Worm (Caenorhabditis elegans) whole organism, young adult: ENCODE results near the gene mfn-1.

Source experiments
- F22D6.2 ChIP-seq: sonication (generic microtip); optimal IDR thresholded peaks from 2 replicates; lab custom pipeline; 2016; ENCODE audit warnings: mild to moderate bottlenecking, missing genetic modification characterization, missing compliant biosample characterization
- F33H1.4 ChIP-seq: fragments of 200-800 bp; sonication (Bioruptor generic); IDR thresholded peaks from 2 replicates; pipeline ENCODE4 v1.3.6; 2022; ENCODE audit warnings: missing genetic modification reagents, missing genetic modification characterization, missing compliant biosample characterization
- F57C9.4 ChIP-seq: sonication (generic microtip); optimal IDR thresholded peaks from 2 replicates; lab custom pipeline; 2017; ENCODE audit warnings: mild to moderate bottlenecking, missing genetic modification characterization, missing compliant biosample characterization
- T07F8.4 ChIP-seq: sonication (generic microtip); optimal IDR thresholded peaks from 2 replicates; lab custom pipeline; 2016; ENCODE audit warnings: mild to moderate bottlenecking, missing genetic modification characterization, moderate library complexity, missing compliant biosample characterization
- Y56A3A.18 ChIP-seq: fragments of 200-800 bp; sonication (Bioruptor generic); IDR thresholded peaks from 2 replicates; pipeline ENCODE4 v1.3.6; 2022; ENCODE audit warnings: missing genetic modification reagents, missing genetic modification characterization, missing compliant biosample characterization
- Y79H2A.3 ChIP-seq: fragments of 200-800 bp; sonication (Bioruptor generic); conservative IDR thresholded peaks from 2 replicates; pipeline ENCODE4 v1.3.6; 2022; ENCODE audit warnings: missing genetic modification reagents, missing genetic modification characterization, missing compliant biosample characterization
- ama-1 ChIP-seq, 3 experiments: fragments of 150-350 bp in 1 of 3; sonication (generic microtip) in 2 of 3; optimal IDR thresholded peaks; 2 replicates each; lab custom pipeline; 2014 to 2018; ENCODE audit warnings: missing biosample characterization in 2 of 3, missing genetic modification characterization in 2 of 3, missing genetic modification reagents in 2 of 3
- aptf-3 ChIP-seq: fragments of 200-800 bp; sonication (Bioruptor generic); IDR thresholded peaks from 2 replicates; pipeline ENCODE4 v1.3.6; 2022; ENCODE audit warnings: missing genetic modification characterization, missing compliant biosample characterization
- atf-7 ChIP-seq: sonication (generic microtip); optimal IDR thresholded peaks from 2 replicates; lab custom pipeline; 2017; ENCODE audit warnings: mild to moderate bottlenecking, missing genetic modification characterization, missing compliant biosample characterization
- attf-5 ChIP-seq: fragments of 200-800 bp; sonication (Bioruptor generic); optimal IDR thresholded peaks from 2 replicates; lab custom pipeline; 2018; ENCODE audit warnings: mild to moderate bottlenecking, missing genetic modification characterization, missing compliant biosample characterization
- bed-2 ChIP-seq: fragments of 200-800 bp; sonication (Bioruptor generic); IDR thresholded peaks from 2 replicates; pipeline ENCODE4 v1.3.6; 2022; ENCODE audit warnings: missing genetic modification reagents, missing genetic modification characterization, missing compliant biosample characterization
- cebp-1 ChIP-seq, 2 experiments: fragments of 200-800 bp in 1 of 2; sonication (Bioruptor generic) in 1 of 2; sonication (generic microtip) in 1 of 2; IDR thresholded peaks in 1 of 2; optimal IDR thresholded peaks in 1 of 2; 2 replicates each; pipeline versions ENCODE4 v1.3.6 to Lab custom; 2017 to 2022; ENCODE audit warnings: missing compliant biosample characterization in 2 of 2, missing genetic modification characterization in 2 of 2, mild to moderate bottlenecking in 1 of 2, missing genetic modification reagents in 1 of 2, moderate library complexity in 1 of 2
- cebp-2 ChIP-seq: fragments of 200-800 bp; sonication (Bioruptor generic); IDR thresholded peaks from 2 replicates; pipeline ENCODE4 v1.3.6; 2022; ENCODE audit warnings: missing genetic modification characterization, missing compliant biosample characterization
- ceh-27 ChIP-seq: fragments of 200-800 bp; sonication (Bioruptor generic); optimal IDR thresholded peaks from 2 replicates; lab custom pipeline; 2018; ENCODE audit warnings: mild to moderate bottlenecking, missing genetic modification characterization, moderate library complexity, missing compliant biosample characterization
- ceh-40 ChIP-seq: fragments of 200-800 bp; sonication (Bioruptor generic); IDR thresholded peaks from 2 replicates; pipeline ENCODE4 v1.3.6; 2022; ENCODE audit warnings: missing genetic modification characterization, missing compliant biosample characterization
- ceh-58 ChIP-seq: fragments of 200-800 bp; sonication (Bioruptor generic); IDR thresholded peaks from 2 replicates; pipeline ENCODE4 v1.3.6; 2022; ENCODE audit warnings: missing genetic modification characterization, missing compliant biosample characterization
- egl-44 ChIP-seq: fragments of 200-800 bp; sonication (Bioruptor generic); IDR thresholded peaks from 2 replicates; pipeline ENCODE4 v1.3.6; 2022; ENCODE audit warnings: missing genetic modification reagents, missing genetic modification characterization, missing compliant biosample characterization
- egrh-3 ChIP-seq: fragments of 200-800 bp; sonication (Bioruptor generic); IDR thresholded peaks from 2 replicates; pipeline ENCODE4 v1.3.6; 2022; ENCODE audit warnings: missing genetic modification reagents, missing genetic modification characterization, missing compliant biosample characterization
- ets-4 ChIP-seq: fragments of 200-800 bp; sonication (Bioruptor generic); optimal IDR thresholded peaks from 2 replicates; lab custom pipeline; 2018; ENCODE audit warnings: mild to moderate bottlenecking, missing genetic modification characterization, missing compliant biosample characterization
- gei-17 ChIP-seq: fragments of 200-800 bp; sonication (Bioruptor generic); optimal IDR thresholded peaks from 2 replicates; lab custom pipeline; 2018; ENCODE audit warnings: mild to moderate bottlenecking, missing genetic modification characterization, missing compliant biosample characterization
- him-1 ChIP-seq: sonication (generic microtip); optimal IDR thresholded peaks from 2 replicates; lab custom pipeline; 2016; ENCODE audit warnings: missing genotype, missing genetic modification reagents, missing genetic modification characterization, missing compliant biosample characterization
- hmg-1.2 ChIP-seq: fragments of 200-800 bp; sonication (Bioruptor generic); IDR thresholded peaks from 2 replicates; pipeline ENCODE4 v1.3.6; 2022; ENCODE audit warnings: missing genetic modification reagents, missing genetic modification characterization, missing compliant biosample characterization
- lag-1 ChIP-seq: fragments of 200-800 bp; sonication (Bioruptor generic); IDR thresholded peaks from 2 replicates; pipeline ENCODE4 v1.3.6; 2022; ENCODE audit warnings: missing genetic modification reagents, missing genetic modification characterization, missing compliant biosample characterization
- let-526 ChIP-seq: fragments of 200-800 bp; sonication (Bioruptor generic); IDR thresholded peaks from 2 replicates; pipeline ENCODE4 v1.3.6; 2022; ENCODE audit warnings: missing genetic modification reagents, missing genetic modification characterization, missing compliant biosample characterization
- lir-1 ChIP-seq: fragments of 200-800 bp; sonication (Bioruptor generic); conservative IDR thresholded peaks from 2 replicates; pipeline ENCODE4 v1.3.6; 2022; ENCODE audit warnings: missing genetic modification reagents, missing genetic modification characterization, missing compliant biosample characterization
- lsl-1 ChIP-seq: fragments of 200-800 bp; sonication (Bioruptor generic); optimal IDR thresholded peaks from 2 replicates; lab custom pipeline; 2018; ENCODE audit warnings: mild to moderate bottlenecking, missing genetic modification characterization, moderate library complexity, missing compliant biosample characterization
- madf-10 ChIP-seq: sonication (generic microtip); optimal IDR thresholded peaks from 2 replicates; lab custom pipeline; 2016; ENCODE audit warnings: mild to moderate bottlenecking, missing genetic modification characterization, missing compliant biosample characterization
- madf-6 ChIP-seq: fragments of 200-800 bp; sonication (Bioruptor generic); IDR thresholded peaks from 2 replicates; pipeline ENCODE4 v1.3.6; 2022; ENCODE audit warnings: missing genetic modification reagents, missing genetic modification characterization, missing compliant biosample characterization
- madf-8 ChIP-seq: fragments of 200-800 bp; sonication (Bioruptor generic); conservative IDR thresholded peaks from 2 replicates; pipeline ENCODE4 v1.3.6; 2022; ENCODE audit warnings: missing genetic modification reagents, missing genetic modification characterization, missing compliant biosample characterization
- mcd-1 ChIP-seq: fragments of 200-800 bp; sonication (Bioruptor generic); IDR thresholded peaks from 2 replicates; pipeline ENCODE4 v1.3.6; 2022; ENCODE audit warnings: missing genetic modification reagents, missing genetic modification characterization, missing compliant biosample characterization
- mxl-1 ChIP-seq: sonication (generic microtip); optimal IDR thresholded peaks from 2 replicates; lab custom pipeline; 2016; ENCODE audit warnings: missing genetic modification characterization, missing compliant biosample characterization
- nfya-1 ChIP-seq: sonication (generic microtip); optimal IDR thresholded peaks from 2 replicates; lab custom pipeline; 2017; ENCODE audit warnings: antibody characterized with exemption, missing compliant biosample characterization, missing genetic modification characterization, borderline replicate concordance; ENCODE audit not compliant: insufficient read depth
- nfyb-1 ChIP-seq: fragments of 200-800 bp; sonication (Bioruptor generic); IDR thresholded peaks from 2 replicates; pipeline ENCODE4 v1.3.6; 2022; ENCODE audit warnings: missing genetic modification reagents, missing genetic modification characterization, missing compliant biosample characterization
- nhr-179 ChIP-seq: sonication (generic microtip); optimal IDR thresholded peaks from 2 replicates; lab custom pipeline; 2016; ENCODE audit warnings: mild to moderate bottlenecking, missing genetic modification characterization, missing compliant biosample characterization
- nhr-90 ChIP-seq: sonication (generic microtip); optimal IDR thresholded peaks from 2 replicates; lab custom pipeline; 2016; ENCODE audit warnings: missing genotype, mild to moderate bottlenecking, missing genetic modification characterization, missing compliant biosample characterization
- pha-4 ChIP-seq: fragments of 150-350 bp; sonication (generic microtip); optimal IDR thresholded peaks from 2 replicates; lab custom pipeline; 2014; ENCODE audit warnings: missing biosample characterization, missing genetic modification reagents, missing genetic modification characterization
- rec-8 ChIP-seq, 2 experiments: sonication (generic microtip); optimal IDR thresholded peaks; 2 replicates each; lab custom pipeline; 2016; ENCODE audit warnings: mild to moderate bottlenecking in 2 of 2, missing genetic modification characterization in 2 of 2, missing genetic modification reagents in 2 of 2, missing genotype in 2 of 2, missing biosample characterization in 1 of 2, missing compliant biosample characterization in 1 of 2, moderate library complexity in 1 of 2
- sdz-38 ChIP-seq: sonication (generic microtip); optimal IDR thresholded peaks from 2 replicates; lab custom pipeline; 2016; ENCODE audit warnings: missing genotype, missing genetic modification characterization, missing compliant biosample characterization
- sea-2 ChIP-seq: fragments of 200-800 bp; sonication (Bioruptor generic); IDR thresholded peaks from 2 replicates; pipeline ENCODE4 v1.3.6; 2022; ENCODE audit warnings: missing genetic modification characterization, missing compliant biosample characterization
- snpc-1.1 ChIP-seq: sonication (generic microtip); optimal IDR thresholded peaks from 2 replicates; lab custom pipeline; 2017; ENCODE audit warnings: missing genetic modification characterization, mild to moderate bottlenecking, missing compliant biosample characterization, antibody characterized with exemption, moderate library complexity, missing genotype, missing genetic modification reagents; ENCODE audit not compliant: insufficient read depth
- somi-1 ChIP-seq: fragments of 200-800 bp; sonication (Bioruptor generic); optimal IDR thresholded peaks from 2 replicates; lab custom pipeline; 2018; ENCODE audit warnings: mild to moderate bottlenecking, missing genetic modification characterization, missing compliant biosample characterization
- unc-62 ChIP-seq: fragments of 150-350 bp; optimal IDR thresholded peaks from 2 replicates; lab custom pipeline; 2014; ENCODE audit warnings: missing biosample characterization, missing genetic modification reagents, missing genetic modification characterization
- xnd-1 ChIP-seq: sonication (generic microtip); optimal IDR thresholded peaks from 2 replicates; lab custom pipeline; 2016; ENCODE audit warnings: missing genotype, missing genetic modification reagents, missing genetic modification characterization, missing compliant biosample characterization
- ztf-6 ChIP-seq: fragments of 200-800 bp; sonication (Bioruptor generic); IDR thresholded peaks from 2 replicates; pipeline ENCODE4 v1.3.6; 2022; ENCODE audit warnings: missing genetic modification reagents, missing genetic modification characterization, missing compliant biosample characterization

The mfn-1 gene

ce11 chrII:11512921-11513320, 41.1 kb upstream of the mfn-1 start:
- TF ChIP-seq F33H1.4 (GFP tag; lab: Robert Waterston, UW) (no peak), nfyb-1 (no peak), snpc-1.1 (tag; lab: Kevin White, UChicago) (no peak), sea-2 (no peak), pha-4 (tag; lab: Kevin White, UChicago) (no peak), ceh-40 (GFP tag; lab: Robert Waterston, UW) (no peak), Y56A3A.18 (GFP tag; lab: Robert Waterston, UW) (no peak), mxl-1 (tag; lab: Kevin White, UChicago) (no peak), ceh-27 (GFP tag; lab: Kevin White, UChicago) (no peak), lsl-1 (GFP tag; lab: Kevin White, UChicago) (no peak), madf-6 (GFP tag; lab: Robert Waterston, UW) (no peak), somi-1 (no peak)
- TF ChIP-seq, all 124 proteins: peak for 0

DNA sequence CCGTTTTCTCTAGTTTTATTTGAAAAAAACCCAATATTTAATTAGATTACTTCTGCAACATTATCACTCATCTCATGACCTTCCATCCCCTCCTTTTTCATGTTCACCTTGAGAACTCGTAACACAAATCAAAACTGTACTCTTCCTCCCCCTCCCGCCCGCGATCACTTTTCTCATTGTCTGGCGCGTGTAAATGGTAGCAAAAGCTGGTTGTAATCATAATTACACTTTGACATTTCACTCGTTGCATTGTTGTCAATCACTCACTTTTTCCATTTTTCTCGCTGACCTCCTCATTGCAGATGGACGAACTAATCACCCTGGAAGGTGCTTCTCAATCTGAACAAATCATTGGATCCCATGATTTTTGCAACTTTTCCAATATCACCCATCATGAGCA, 38.6 kb upstream of the mfn-1 start, which contains the start of gene npr-41:
Gene npr-41, plus strand, starts transcription at position 301 of the 400 bp plus-strand sequence.
- TF ChIP-seq ets-4 (GFP tag; lab: Kevin White, UChicago) = no peak
- no peak for TF ChIP-seq hmg-1.2 (GFP tag; lab: Robert Waterston, UW)
- no peak for TF ChIP-seq ceh-40 (GFP tag; lab: Robert Waterston, UW)
- no peak for TF ChIP-seq nhr-90 (tag; lab: Kevin White, UChicago)
- no peak for TF ChIP-seq lsl-1 (GFP tag; lab: Kevin White, UChicago)
- no peak for TF ChIP-seq lir-1 (GFP tag; lab: Robert Waterston, UW)
- TF ChIP-seq cebp-2 = no peak
- no peak for TF ChIP-seq madf-6 (GFP tag; lab: Robert Waterston, UW)
- TF ChIP-seq sea-2 = no peak
- TF ChIP-seq ama-1 (optimal IDR thresholded peaks at IDR 0.05; lab: Kevin White, UChicago) = no peak
- no peak for TF ChIP-seq ama-1 (GFP tag; optimal IDR thresholded peaks at IDR 0.05; lab: Kevin White, UChicago)
- TF ChIP-seq madf-10 (tag; lab: Kevin White, UChicago) = no peak
- TF ChIP-seq F57C9.4 = no peak
- TF ChIP-seq sdz-38 = no peak
- TF ChIP-seq egrh-3 = no peak
- TF ChIP-seq rec-8 (tag; optimal IDR thresholded peaks at IDR 0.05; lab: Kevin White, UChicago) = no peak
- TF ChIP-seq xnd-1 (tag; lab: Kevin White, UChicago) = no peak
- TF ChIP-seq Y79H2A.3 = no peak
- TF ChIP-seq atf-7 (tag; lab: Kevin White, UChicago) = no peak
- TF ChIP-seq pha-4 (tag; lab: Kevin White, UChicago) = no peak

- TF ChIP-seq let-526 (GFP tag; lab: Robert Waterston, UW) (0 out of 2 replicates have a peak, but pooled peaks have one; percentile 21), madf-10 (tag; lab: Kevin White, UChicago) (no peak)
Observed at ce11 chrII:11503761-11504160, 31.9 kb upstream of the mfn-1 start.

ce11 chrII:11501956-11502355, 30.1 kb upstream of the mfn-1 start:
- TF ChIP-seq nhr-179 (tag; lab: Kevin White, UChicago) (no peak), egl-44 (no peak), him-1 (tag; lab: Kevin White, UChicago) (no peak), attf-5 (GFP tag; lab: Kevin White, UChicago) (no peak), unc-62 (no peak), aptf-3 (GFP tag; lab: Robert Waterston, UW) (no peak), mcd-1 (no peak), bed-2 (no peak), lag-1 (GFP tag; lab: Robert Waterston, UW) (no peak), F22D6.2 (tag; lab: Kevin White, UChicago) (no peak), ztf-6 (GFP tag; lab: Robert Waterston, UW) (no peak), ceh-58 (GFP tag; lab: Robert Waterston, UW) (no peak), cebp-1 (GFP tag; IDR thresholded peaks at IDR 0.05; lab: Robert Waterston, UW) (no peak), cebp-1 (tag; optimal IDR thresholded peaks at IDR 0.05; lab: Kevin White, UChicago) (no peak), F57C9.4 (no peak), T07F8.4 (tag; lab: Kevin White, UChicago) (no peak), madf-8 (GFP tag; lab: Robert Waterston, UW) (no peak), nfya-1 (tag; lab: Kevin White, UChicago) (no peak), gei-17 (GFP tag; lab: Kevin White, UChicago) (no peak)
